Worm (Caenorhabditis elegans) whole organism, early embryonic: ENCODE data around the gene fubl-1.

Source experiments
- B0310.2 ChIP-seq: sonication (generic microtip); optimal IDR thresholded peaks from 2 replicates; lab custom pipeline; 2016; ENCODE audit warnings: mild to moderate bottlenecking, missing genetic modification characterization, missing compliant biosample characterization
- F13C5.2 ChIP-seq: sonication (generic microtip); optimal IDR thresholded peaks from 2 replicates; lab custom pipeline; 2017; ENCODE audit warnings: mild to moderate bottlenecking, missing genetic modification characterization, inconsistent platforms, missing compliant biosample characterization
- ama-1 ChIP-seq: fragments of 150-350 bp; optimal IDR thresholded peaks from 2 replicates; lab custom pipeline; 2014
- flt-1 ChIP-seq: fragments of 200-800 bp; sonication (Bioruptor generic); IDR thresholded peaks from 2 replicates; pipeline ENCODE4 v1.3.6; 2022; ENCODE audit warnings: missing genetic modification characterization, missing compliant biosample characterization
- hmbx-1 ChIP-seq: sonication (generic microtip); optimal IDR thresholded peaks from 2 replicates; lab custom pipeline; 2016; ENCODE audit warnings: mild to moderate bottlenecking, missing genetic modification characterization, missing compliant biosample characterization
- hmg-4 ChIP-seq: fragments of 200-800 bp; sonication (Bioruptor generic); optimal IDR thresholded peaks from 2 replicates; lab custom pipeline; 2018; ENCODE audit warnings: mild to moderate bottlenecking, missing genetic modification characterization, missing compliant biosample characterization
- pes-1 ChIP-seq: fragments of 200-800 bp; sonication (Bioruptor generic); IDR thresholded peaks from 2 replicates; pipeline ENCODE4 v1.3.6; 2022; ENCODE audit warnings: missing genetic modification reagents, missing genetic modification characterization, missing compliant biosample characterization
- tbx-37 ChIP-seq: fragments of 200-800 bp; sonication (Bioruptor generic); conservative IDR thresholded peaks from 2 replicates; pipeline ENCODE4 v1.3.6; 2022; ENCODE audit warnings: missing genetic modification reagents, missing genetic modification characterization, missing compliant biosample characterization

DNA sequence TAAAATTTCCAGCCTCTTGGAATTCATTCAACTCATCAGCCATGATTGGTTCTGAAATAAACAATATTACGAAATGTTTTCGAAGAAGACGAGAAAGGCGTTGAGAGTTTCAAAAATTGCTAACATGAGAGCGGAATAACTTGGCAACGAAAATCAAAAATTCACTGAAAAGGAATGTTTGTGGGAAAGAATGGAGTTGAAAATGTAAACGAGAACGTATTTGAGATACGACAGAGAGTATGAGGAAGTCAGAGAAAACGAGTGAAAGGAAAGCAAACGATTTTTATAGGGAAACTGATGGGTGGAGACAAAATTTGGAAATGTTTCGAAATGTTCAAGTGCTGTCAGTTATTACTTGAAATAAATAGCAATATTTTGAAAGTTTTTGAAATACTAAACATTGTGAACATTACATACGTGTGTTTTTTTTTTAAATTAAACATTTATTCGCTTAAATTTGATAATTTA lies 16.4 kb upstream of the fubl-1 start, which contains the start of gene rop-1:
- TF ChIP-seq flt-1, result no peak
- no peak for TF ChIP-seq pes-1 (GFP tag; lab: Robert Waterston, UW)
- no peak for TF ChIP-seq B0310.2
- no peak for TF ChIP-seq tbx-37 (GFP tag; lab: Robert Waterston, UW)
- TF ChIP-seq ama-1 (lab: Kevin White, UChicago), result no peak
- no peak for TF ChIP-seq hmbx-1 (tag; lab: Kevin White, UChicago)
- no peak for TF ChIP-seq F13C5.2 (tag; lab: Kevin White, UChicago)
- no peak for TF ChIP-seq hmg-4 (GFP tag; lab: Kevin White, UChicago)
